Worm (Caenorhabditis elegans) whole organism, L4 larva: ENCODE results near the gene Y116A8C.20.
A peak's percentile ranks its signal among the peaks of the same experiment; 100 is the strongest.

Experiments used
- D1046.2 ChIP-seq: fragments of 200-800 bp; sonication (Bioruptor generic); IDR thresholded peaks from 2 replicates; pipeline ENCODE4 v1.3.6; 2022; ENCODE audit warnings: missing genetic modification characterization, missing compliant biosample characterization
- F10B5.3 ChIP-seq: sonication (generic microtip); optimal IDR thresholded peaks from 2 replicates; lab custom pipeline; 2016; ENCODE audit warnings: mild to moderate bottlenecking, missing genetic modification characterization, missing compliant biosample characterization
- Y105C5A.15 ChIP-seq: fragments of 200-800 bp; sonication (Bioruptor generic); IDR thresholded peaks from 2 replicates; pipeline ENCODE4 v1.3.6; 2022; ENCODE audit warnings: missing genetic modification characterization, missing compliant biosample characterization
- Y48G9A.11 ChIP-seq: fragments of 200-800 bp; sonication (Bioruptor generic); IDR thresholded peaks from 2 replicates; pipeline ENCODE4 v1.3.6; 2022; ENCODE audit warnings: missing genetic modification reagents, missing genetic modification characterization, missing compliant biosample characterization
- Y5F2A.4 ChIP-seq: fragments of 200-800 bp; sonication (Bioruptor generic); optimal IDR thresholded peaks from 2 replicates; lab custom pipeline; 2018; ENCODE audit warnings: mild to moderate bottlenecking, missing genetic modification characterization, missing compliant biosample characterization
- Y75B8A.6 ChIP-seq: fragments of 200-800 bp; sonication (Bioruptor generic); IDR thresholded peaks from 2 replicates; pipeline ENCODE4 v1.3.6; 2022; ENCODE audit warnings: missing genetic modification reagents, missing genetic modification characterization, missing compliant biosample characterization
- ZK546.5 ChIP-seq, 2 experiments: sonication (generic microtip); optimal IDR thresholded peaks; 2 replicates each; lab custom pipeline; 2017; ENCODE audit warnings: missing biosample characterization in 2 of 2, missing genetic modification characterization in 2 of 2
- aly-2 ChIP-seq: sonication (generic microtip); optimal IDR thresholded peaks from 2 replicates; lab custom pipeline; 2018; ENCODE audit warnings: missing biosample characterization, missing genetic modification characterization
- ama-1 ChIP-seq: fragments of 150-350 bp; optimal IDR thresholded peaks from 2 replicates; lab custom pipeline; 2014; ENCODE audit warnings: inconsistent platforms, mixed read lengths
- attf-4 ChIP-seq: sonication (generic microtip); optimal IDR thresholded peaks from 3 replicates; lab custom pipeline; 2017; ENCODE audit warnings: missing biosample characterization, missing genetic modification characterization
- ceh-28 ChIP-seq: fragments of 150-350 bp; optimal IDR thresholded peaks from 2 replicates; lab custom pipeline; 2014; ENCODE audit warnings: missing biosample characterization, missing genetic modification reagents, missing genetic modification characterization
- ceh-44 ChIP-seq: fragments of 200-800 bp; sonication (Bioruptor generic); IDR thresholded peaks from 2 replicates; pipeline ENCODE4 v1.3.6; 2022; ENCODE audit warnings: missing genetic modification reagents, missing genetic modification characterization, missing compliant biosample characterization
- ceh-62 ChIP-seq: sonication (generic microtip); optimal IDR thresholded peaks from 2 replicates; lab custom pipeline; 2017; ENCODE audit warnings: missing biosample characterization, missing genetic modification characterization
- ceh-82 ChIP-seq: sonication (generic microtip); optimal IDR thresholded peaks from 2 replicates; lab custom pipeline; 2017; ENCODE audit warnings: missing biosample characterization, missing genetic modification characterization
- ces-1 ChIP-seq: fragments of 150-350 bp; sonication (generic microtip); optimal IDR thresholded peaks from 4 replicates; lab custom pipeline; 2014; ENCODE audit warnings: missing biosample characterization, missing genetic modification reagents, missing genetic modification characterization
- ctbp-1 ChIP-seq: fragments of 200-800 bp; sonication (Bioruptor generic); IDR thresholded peaks from 2 replicates; pipeline ENCODE4 v1.3.6; 2022; ENCODE audit warnings: missing genetic modification reagents, missing genetic modification characterization, missing compliant biosample characterization
- daf-16 ChIP-seq, 3 experiments: sonication (generic microtip); optimal IDR thresholded peaks; 2 replicates each; lab custom pipeline; 2016 to 2017; ENCODE audit warnings: missing genetic modification characterization in 3 of 3, missing genetic modification reagents in 3 of 3, mild to moderate bottlenecking in 2 of 3, missing compliant biosample characterization in 2 of 3, missing biosample characterization in 1 of 3, moderate library complexity in 1 of 3
- daf-19 ChIP-seq: fragments of 200-800 bp; sonication (Bioruptor generic); conservative IDR thresholded peaks from 2 replicates; pipeline ENCODE4 v1.3.6; 2022; ENCODE audit warnings: missing genetic modification characterization, missing compliant biosample characterization
- daf-8 ChIP-seq: fragments of 200-800 bp; sonication (Bioruptor generic); IDR thresholded peaks from 2 replicates; pipeline ENCODE4 v1.3.6; 2022; ENCODE audit warnings: missing genetic modification characterization, missing compliant biosample characterization
- dmd-6 ChIP-seq: fragments of 200-800 bp; sonication (Bioruptor generic); IDR thresholded peaks from 2 replicates; pipeline ENCODE4 v1.3.6; 2022; ENCODE audit warnings: missing genetic modification reagents, missing genetic modification characterization, missing compliant biosample characterization
- dmd-8 ChIP-seq: fragments of 200-800 bp; sonication (Bioruptor generic); IDR thresholded peaks from 2 replicates; pipeline ENCODE4 v1.3.6; 2022; ENCODE audit warnings: missing genetic modification characterization, missing compliant biosample characterization
- egl-43 ChIP-seq: fragments of 200-800 bp; sonication (Bioruptor generic); IDR thresholded peaks from 2 replicates; pipeline ENCODE4 v1.3.6; 2022; ENCODE audit warnings: missing genetic modification reagents, missing genetic modification characterization, missing compliant biosample characterization
- gei-8 ChIP-seq: fragments of 200-800 bp; sonication (Bioruptor generic); optimal IDR thresholded peaks from 2 replicates; lab custom pipeline; 2018; ENCODE audit warnings: mild to moderate bottlenecking, missing genetic modification characterization, missing compliant biosample characterization
- hif-1 ChIP-seq, 2 experiments: sonication (generic microtip); optimal IDR thresholded peaks; 2 replicates each; lab custom pipeline; 2016 to 2017; ENCODE audit warnings: missing compliant biosample characterization in 2 of 2, missing genetic modification characterization in 2 of 2, missing genetic modification reagents in 2 of 2, missing genotype in 2 of 2, mild to moderate bottlenecking in 1 of 2
- hlh-30 ChIP-seq: sonication (generic microtip); optimal IDR thresholded peaks from 2 replicates; lab custom pipeline; 2017; ENCODE audit warnings: antibody characterized with exemption, mild to moderate bottlenecking, missing genetic modification characterization, missing compliant biosample characterization; ENCODE audit not compliant: insufficient read depth
- hmg-1.1 ChIP-seq: fragments of 200-800 bp; sonication (Bioruptor generic); IDR thresholded peaks from 2 replicates; pipeline ENCODE4 v1.3.6; 2022; ENCODE audit warnings: missing genetic modification reagents, missing genetic modification characterization, missing compliant biosample characterization
- lim-7 ChIP-seq: fragments of 200-800 bp; sonication (Bioruptor generic); IDR thresholded peaks from 2 replicates; pipeline ENCODE4 v1.3.6; 2022; ENCODE audit warnings: missing genetic modification characterization, missing compliant biosample characterization
- madf-5 ChIP-seq, 2 experiments: fragments of 200-800 bp; sonication (Bioruptor generic); IDR thresholded peaks; 2 replicates each; pipeline ENCODE4 v1.3.6; 2022; ENCODE audit warnings: missing compliant biosample characterization in 2 of 2, missing genetic modification characterization in 2 of 2
- mep-1 ChIP-seq: fragments of 150-350 bp; sonication (generic microtip); optimal IDR thresholded peaks from 3 replicates; lab custom pipeline; 2014; ENCODE audit warnings: missing biosample characterization, missing genetic modification characterization
- nhr-102 ChIP-seq: sonication (generic microtip); optimal IDR thresholded peaks from 2 replicates; lab custom pipeline; 2016; ENCODE audit warnings: mild to moderate bottlenecking, missing genetic modification characterization, moderate library complexity, missing compliant biosample characterization
- nhr-76 ChIP-seq: fragments of 150-350 bp; optimal IDR thresholded peaks from 2 replicates; lab custom pipeline; 2014; ENCODE audit warnings: missing biosample characterization, missing genetic modification characterization
- nhr-77 ChIP-seq: fragments of 150-350 bp; optimal IDR thresholded peaks from 2 replicates; lab custom pipeline; 2014; ENCODE audit warnings: missing biosample characterization, missing genetic modification characterization
- pha-4 ChIP-seq, 2 experiments: fragments of 150-350 bp in 1 of 2; fragments of 200-800 bp in 1 of 2; sonication (Bioruptor generic) in 1 of 2; IDR thresholded peaks in 1 of 2; optimal IDR thresholded peaks in 1 of 2; 2 replicates each; pipeline versions ENCODE4 v1.3.6 to Lab custom; 2014 to 2022; ENCODE audit warnings: missing genetic modification characterization in 2 of 2, missing genetic modification reagents in 2 of 2, missing biosample characterization in 1 of 2, missing compliant biosample characterization in 1 of 2
- pqm-1 ChIP-seq: sonication (generic microtip); optimal IDR thresholded peaks from 2 replicates; lab custom pipeline; 2017; ENCODE audit warnings: missing biosample characterization, missing genetic modification characterization
- rbr-2 ChIP-seq: sonication (generic microtip); optimal IDR thresholded peaks from 2 replicates; lab custom pipeline; 2016; ENCODE audit warnings: missing genotype, missing genetic modification characterization, missing compliant biosample characterization
- snpc-1.2 ChIP-seq: fragments of 200-800 bp; sonication (Bioruptor generic); IDR thresholded peaks from 2 replicates; pipeline ENCODE4 v1.3.6; 2022; ENCODE audit warnings: missing genetic modification reagents, missing genetic modification characterization, missing compliant biosample characterization
- unc-62 ChIP-seq, 3 experiments: fragments of 150-350 bp in 1 of 3; sonication (generic microtip); optimal IDR thresholded peaks in 2 of 3; peaks in 1 of 3; 1 replicate in 1 of 3; 2 replicates in 2 of 3; lab custom pipeline; 2014 to 2017; ENCODE audit warnings: missing biosample characterization in 3 of 3, missing genetic modification characterization in 3 of 3, missing genetic modification reagents in 3 of 3, missing genotype in 1 of 3
- vab-7 ChIP-seq: fragments of 200-800 bp; sonication (Bioruptor generic); IDR thresholded peaks from 2 replicates; pipeline ENCODE4 v1.3.6; 2022; ENCODE audit warnings: missing genetic modification reagents, missing genetic modification characterization, missing compliant biosample characterization
- zag-1 ChIP-seq: fragments of 150-350 bp; optimal IDR thresholded peaks from 2 replicates; lab custom pipeline; 2014; ENCODE audit warnings: missing biosample characterization, missing genetic modification characterization
- zfp-2 ChIP-seq: sonication (generic microtip); optimal IDR thresholded peaks from 2 replicates; lab custom pipeline; 2016; ENCODE audit warnings: mild to moderate bottlenecking, missing genetic modification characterization, missing compliant biosample characterization
- zfp-3 ChIP-seq: fragments of 200-800 bp; sonication (Bioruptor generic); conservative IDR thresholded peaks from 2 replicates; pipeline ENCODE4 v1.3.6; 2022; ENCODE audit warnings: missing genetic modification reagents, missing genetic modification characterization, missing compliant biosample characterization
- zip-11 ChIP-seq: fragments of 200-800 bp; sonication (Bioruptor generic); IDR thresholded peaks from 2 replicates; pipeline ENCODE4 v1.3.6; 2022; ENCODE audit warnings: missing genetic modification characterization, missing compliant biosample characterization
- ztf-11 ChIP-seq: fragments of 150-350 bp; optimal IDR thresholded peaks from 2 replicates; lab custom pipeline; 2014; ENCODE audit warnings: missing biosample characterization, missing genetic modification characterization
- ztf-7 ChIP-seq: fragments of 150-350 bp; optimal IDR thresholded peaks from 2 replicates; lab custom pipeline; 2014; ENCODE audit warnings: missing biosample characterization, missing genetic modification characterization

Y116A8C.20 gene

ce11 chrIV:17039545-17039944 lies 1.2 kb upstream of the Y116A8C.20 start, which contains the start of gene Y116A8C.19:
Y116A8C.19 (minus strand) TSS chrIV:17039645.
- peak in 1 of 2 experiments; percentile 62 for TF ChIP-seq unc-62 (GFP tag; optimal IDR thresholded peaks at IDR 0.05 in 1 of 2; lab: Kevin White, UChicago)
- no peak for TF ChIP-seq unc-62 (tag; optimal IDR thresholded peaks at IDR 0.05; lab: Kevin White, UChicago)
- no peak for TF ChIP-seq Y105C5A.15 (GFP tag; lab: Robert Waterston, UW)

ce11 chrIV:17045691-17046090 lies 5.0 kb downstream of the Y116A8C.20 start, which contains the start of gene clec-195:
clec-195 (minus strand) TSS chrIV:17045791.
- no peak for TF ChIP-seq lim-7
- TF ChIP-seq daf-16 (GFP tag; optimal IDR thresholded peaks at IDR 0.05; lab: Kevin White, UChicago), result no peak
- no peak for TF ChIP-seq daf-16 (tag; optimal IDR thresholded peaks at IDR 0.05; lab: Kevin White, UChicago)
- TF ChIP-seq ctbp-1 (GFP tag; lab: Robert Waterston, UW), result no peak
- no peak for TF ChIP-seq nhr-102 (tag; lab: Kevin White, UChicago)
- TF ChIP-seq ceh-28, result no peak
- no peak for TF ChIP-seq hif-1 (tag; optimal IDR thresholded peaks at IDR 0.05; lab: Kevin White, UChicago)
- TF ChIP-seq madf-5 (GFP tag; IDR thresholded peaks at IDR 0.05; lab: Robert Waterston, UW), result no peak
- no peak for TF ChIP-seq daf-19 (GFP tag; lab: Robert Waterston, UW)
- no peak for TF ChIP-seq Y48G9A.11 (GFP tag; lab: Robert Waterston, UW)
- TF ChIP-seq ceh-82 (tag; lab: Kevin White, UChicago), result no peak
- TF ChIP-seq dmd-6, result no peak
- TF ChIP-seq aly-2, result no peak
- no peak for TF ChIP-seq nhr-76 (tag; lab: Kevin White, UChicago)
- no peak for TF ChIP-seq ZK546.5 (tag; optimal IDR thresholded peaks at IDR 0.05; lab: Kevin White, UChicago)
- no peak for TF ChIP-seq ceh-62
- TF ChIP-seq nhr-77 (tag; lab: Kevin White, UChicago), result no peak
- TF ChIP-seq hlh-30 (tag; lab: Kevin White, UChicago), result no peak
- no peak for TF ChIP-seq pha-4 (GFP tag; IDR thresholded peaks at IDR 0.05; lab: Robert Waterston, UW)
- TF ChIP-seq pha-4 (tag; optimal IDR thresholded peaks at IDR 0.05; lab: Kevin White, UChicago), result no peak

ce11 chrIV:17048257-17048656 lies 7.5 kb downstream of the Y116A8C.20 start, which contains the start of gene athp-3:
athp-3 (minus strand) TSS chrIV:17048357.
- TF ChIP-seq F10B5.3 (tag; lab: Kevin White, UChicago), result no peak
- no peak for TF ChIP-seq dmd-8
- TF ChIP-seq daf-8, result no peak
- TF ChIP-seq hif-1 (tag; optimal IDR thresholded peaks at IDR 0.05; lab: Kevin White, UChicago), result no peak
- TF ChIP-seq rbr-2 (tag; lab: Kevin White, UChicago), result no peak
- no peak for TF ChIP-seq ZK546.5 (tag; optimal IDR thresholded peaks at IDR 0.05; lab: Kevin White, UChicago)
- no peak for TF ChIP-seq ztf-7 (tag; lab: Kevin White, UChicago)
- TF ChIP-seq vab-7 (GFP tag; lab: Robert Waterston, UW), result no peak
- no peak for TF ChIP-seq ceh-44 (GFP tag; lab: Robert Waterston, UW)
- no peak for TF ChIP-seq ztf-11 (tag; lab: Kevin White, UChicago)
- TF ChIP-seq Y5F2A.4 (GFP tag; lab: Kevin White, UChicago), result no peak
- no peak for TF ChIP-seq zag-1
- no peak for TF ChIP-seq nhr-76 (tag; lab: Kevin White, UChicago)
- TF ChIP-seq ces-1 (GFP tag; lab: Kevin White, UChicago), result no peak
- no peak for TF ChIP-seq ceh-82 (tag; lab: Kevin White, UChicago)

- TF ChIP-seq zip-11 (GFP tag; lab: Robert Waterston, UW) (no peak), egl-43 (GFP tag; lab: Robert Waterston, UW) (no peak), nhr-76 (tag; lab: Kevin White, UChicago) (no peak), zfp-3 (GFP tag; lab: Robert Waterston, UW) (no peak), ztf-7 (tag; lab: Kevin White, UChicago) (no peak), ceh-62 (no peak), Y105C5A.15 (GFP tag; lab: Robert Waterston, UW) (no peak), D1046.2 (GFP tag; lab: Robert Waterston, UW) (no peak), gei-8 (GFP tag; lab: Kevin White, UChicago) (no peak), zfp-2 (tag; lab: Kevin White, UChicago) (no peak), Y75B8A.6 (GFP tag; lab: Robert Waterston, UW) (no peak), pqm-1 (tag; lab: Kevin White, UChicago) (no peak), nhr-77 (tag; lab: Kevin White, UChicago) (no peak), unc-62 (GFP tag; optimal IDR thresholded peaks at IDR 0.05 in 1 of 2; lab: Kevin White, UChicago) (no peak), unc-62 (tag; optimal IDR thresholded peaks at IDR 0.05; lab: Kevin White, UChicago) (no peak), hmg-1.1 (no peak), mep-1 (tag; lab: Kevin White, UChicago) (no peak), snpc-1.2 (GFP tag; lab: Robert Waterston, UW) (no peak), ama-1 (lab: Kevin White, UChicago) (no peak), attf-4 (tag; lab: Kevin White, UChicago) (no peak), Y5F2A.4 (GFP tag; lab: Kevin White, UChicago) (no peak)
Measured at ce11 chrIV:17053261-17053660, 12.5 kb downstream of the Y116A8C.20 start, which contains the start of gene Y116A8C.23. Y116A8C.23 (plus strand) TSS chrIV:17053561.
